Fruit fly (Drosophila melanogaster) whole organism, embryonic: ENCODE results near the gene Cpr78Cb.

Source experiments
- ATbp ChIP-seq: fragments of 200-800 bp; sonication (Bioruptor generic); optimal IDR thresholded peaks from 2 replicates; lab custom pipeline; 2017; ENCODE audit warnings: missing biosample characterization, mild to moderate bottlenecking, missing genetic modification characterization, missing genetic modification reagents
- Atf3 ChIP-seq: fragments of 200-800 bp; sonication (Bioruptor generic); optimal IDR thresholded peaks from 3 replicates; lab custom pipeline; 2016; ENCODE audit warnings: missing biosample characterization, missing genetic modification characterization
- BEAF-32 ChIP-seq: fragments of 200-800 bp; sonication (Bioruptor generic); optimal IDR thresholded peaks from 3 replicates; lab custom pipeline; 2017; ENCODE audit warnings: missing biosample characterization, missing genetic modification characterization, mild to moderate bottlenecking, moderate library complexity, missing genetic modification reagents
- Bgb ChIP-seq: fragments of 200-800 bp; sonication (Bioruptor generic); IDR thresholded peaks from 2 replicates; pipeline ENCODE4 v1.3.6; 2022; ENCODE audit warnings: missing biosample characterization, missing genetic modification characterization; ENCODE audit not compliant: partially characterized antibody
- CG10543 ChIP-seq: fragments of 200-800 bp; sonication (Bioruptor generic); optimal IDR thresholded peaks from 3 replicates; lab custom pipeline; 2017; ENCODE audit warnings: missing biosample characterization, mild to moderate bottlenecking, missing genetic modification characterization, moderate library complexity
- CG13894 ChIP-seq: fragments of 200-800 bp; sonication (Bioruptor generic); optimal IDR thresholded peaks from 3 replicates; lab custom pipeline; 2018; ENCODE audit warnings: missing biosample characterization, mild to moderate bottlenecking, missing genetic modification characterization, moderate library complexity
- CG1647 ChIP-seq: fragments of 200-800 bp; sonication (Bioruptor generic); optimal IDR thresholded peaks from 3 replicates; lab custom pipeline; 2016; ENCODE audit warnings: missing biosample characterization, missing genetic modification characterization
- CG17829 ChIP-seq: fragments of 200-800 bp; optimal IDR thresholded peaks from 2 replicates; lab custom pipeline; 2019; ENCODE audit warnings: missing biosample characterization, mild to moderate bottlenecking, missing genetic modification characterization, moderate library complexity
- CG2712 ChIP-seq: fragments of 200-800 bp; optimal IDR thresholded peaks from 3 replicates; lab custom pipeline; 2019; ENCODE audit warnings: missing biosample characterization, mild to moderate bottlenecking, missing genetic modification characterization, moderate library complexity
- CG30403 ChIP-seq: fragments of 200-800 bp; sonication (Bioruptor generic); optimal IDR thresholded peaks from 3 replicates; lab custom pipeline; 2016; ENCODE audit warnings: missing biosample characterization, missing genetic modification characterization
- CG32532 ChIP-seq: fragments of 200-800 bp; sonication (Bioruptor generic); IDR thresholded peaks from 2 replicates; pipeline ENCODE4 v1.3.6; 2022; ENCODE audit warnings: missing biosample characterization, missing genetic modification characterization
- CG33213 ChIP-seq: fragments of 200-800 bp; sonication (Bioruptor generic); optimal IDR thresholded peaks from 3 replicates; lab custom pipeline; 2016; ENCODE audit warnings: missing biosample characterization, missing genetic modification characterization
- CG3838 ChIP-seq: fragments of 200-800 bp; sonication (Bioruptor generic); optimal IDR thresholded peaks from 3 replicates; lab custom pipeline; 2016; ENCODE audit warnings: missing biosample characterization, missing genetic modification characterization
- CG4617 ChIP-seq: fragments of 200-800 bp; sonication (Bioruptor generic); optimal IDR thresholded peaks from 3 replicates; lab custom pipeline; 2016; ENCODE audit warnings: missing biosample characterization, missing genetic modification characterization, borderline replicate concordance
- CG4820 ChIP-seq: fragments of 200-800 bp; sonication (Bioruptor generic); optimal IDR thresholded peaks from 3 replicates; lab custom pipeline; 2016; ENCODE audit warnings: missing biosample characterization, missing genetic modification characterization
- CG6175 ChIP-seq: fragments of 200-800 bp; sonication (Bioruptor generic); IDR thresholded peaks from 3 replicates; pipeline ENCODE4 v1.3.6; 2022; ENCODE audit warnings: missing biosample characterization, missing genetic modification characterization
- CG6813 ChIP-seq: fragments of 200-800 bp; sonication (Bioruptor generic); optimal IDR thresholded peaks from 2 replicates; lab custom pipeline; 2017; ENCODE audit warnings: missing biosample characterization, missing genetic modification characterization, mild to moderate bottlenecking, moderate library complexity, missing genetic modification reagents
- CG8388 ChIP-seq: fragments of 200-800 bp; sonication (Bioruptor generic); optimal IDR thresholded peaks from 2 replicates; lab custom pipeline; 2019; ENCODE audit warnings: missing biosample characterization, mild to moderate bottlenecking, missing genetic modification characterization, moderate library complexity
- CrebB ChIP-seq: fragments of 200-800 bp; sonication (Bioruptor generic); optimal IDR thresholded peaks from 3 replicates; lab custom pipeline; 2018; ENCODE audit warnings: missing biosample characterization, mild to moderate bottlenecking, missing genetic modification characterization
- Dbx ChIP-seq: fragments of 200-800 bp; sonication (Bioruptor generic); IDR thresholded peaks from 3 replicates; pipeline ENCODE4 v1.3.6; 2022; ENCODE audit warnings: missing biosample characterization, missing genetic modification characterization
- Dip2 ChIP-seq: fragments of 200-800 bp; sonication (Bioruptor generic); IDR thresholded peaks from 2 replicates; pipeline ENCODE4 v1.3.6; 2022; ENCODE audit warnings: missing biosample characterization, missing genetic modification characterization
- E2f1 ChIP-seq: fragments of 200-800 bp; sonication (Bioruptor generic); IDR thresholded peaks from 2 replicates; pipeline ENCODE4 v1.3.6; 2022; ENCODE audit warnings: missing biosample characterization, missing genetic modification characterization
- ERR ChIP-seq: fragments of 200-800 bp; sonication (Bioruptor generic); optimal IDR thresholded peaks from 2 replicates; lab custom pipeline; 2016; ENCODE audit warnings: missing biosample characterization, missing genetic modification characterization
- Gsc ChIP-seq: fragments of 200-800 bp; sonication (Bioruptor generic); IDR thresholded peaks from 2 replicates; pipeline ENCODE4 v1.3.6; 2022; ENCODE audit warnings: missing biosample characterization, missing genetic modification characterization
- H15 ChIP-seq: fragments of 200-800 bp; sonication (Bioruptor generic); IDR thresholded peaks from 3 replicates; pipeline ENCODE4 v1.3.6; 2022; ENCODE audit warnings: missing biosample characterization, missing genetic modification characterization
- MTF-1 ChIP-seq: fragments of 200-800 bp; sonication (Bioruptor generic); optimal IDR thresholded peaks from 2 replicates; lab custom pipeline; 2018; ENCODE audit warnings: missing biosample characterization, mild to moderate bottlenecking, missing genetic modification characterization, borderline replicate concordance
- Myb ChIP-seq: fragments of 200-800 bp; sonication (Bioruptor generic); optimal IDR thresholded peaks from 2 replicates; lab custom pipeline; 2016; ENCODE audit warnings: missing biosample characterization, missing genetic modification characterization
- NfI ChIP-seq: fragments of 200-800 bp; sonication (Bioruptor generic); optimal IDR thresholded peaks from 3 replicates; lab custom pipeline; 2018; ENCODE audit warnings: missing biosample characterization, mild to moderate bottlenecking, missing genetic modification characterization, moderate library complexity
- Pdp1 ChIP-seq, 2 experiments: fragments of 200-800 bp; sonication (Bioruptor generic); optimal IDR thresholded peaks; 3 replicates each; lab custom pipeline; 2016; ENCODE audit warnings: missing biosample characterization in 2 of 2, missing genetic modification characterization in 2 of 2, mild to moderate bottlenecking in 1 of 2, moderate library complexity in 1 of 2
- Sry-δ ChIP-seq: fragments of 200-800 bp; sonication (Bioruptor generic); optimal IDR thresholded peaks from 2 replicates; lab custom pipeline; 2016; ENCODE audit warnings: missing biosample characterization, missing genetic modification characterization
- Usf ChIP-seq: fragments of 200-800 bp; sonication (Bioruptor generic); optimal IDR thresholded peaks from 2 replicates; lab custom pipeline; 2017; ENCODE audit warnings: missing genotype, missing biosample characterization, missing genetic modification characterization
- Xrp1 ChIP-seq: fragments of 200-800 bp; sonication (Bioruptor generic); IDR thresholded peaks from 2 replicates; pipeline ENCODE4 v1.3.6; 2022; ENCODE audit warnings: missing biosample characterization, missing genetic modification characterization
- ash1 ChIP-seq: fragments of 200-800 bp; sonication (Bioruptor generic); optimal IDR thresholded peaks from 2 replicates; lab custom pipeline; 2018; ENCODE audit warnings: missing biosample characterization, mild to moderate bottlenecking, missing genetic modification characterization
- bbx ChIP-seq: fragments of 200-800 bp; sonication (Bioruptor generic); IDR thresholded peaks from 2 replicates; pipeline ENCODE4 v1.3.6; 2022; ENCODE audit warnings: missing biosample characterization, missing genetic modification characterization; ENCODE audit not compliant: partially characterized antibody
- cg ChIP-seq: fragments of 200-800 bp; sonication (Bioruptor generic); optimal IDR thresholded peaks from 3 replicates; lab custom pipeline; 2019; ENCODE audit warnings: missing biosample characterization, mild to moderate bottlenecking, missing genetic modification characterization, moderate library complexity
- da ChIP-seq: fragments of 200-800 bp; sonication (Bioruptor generic); optimal IDR thresholded peaks from 2 replicates; lab custom pipeline; 2016; ENCODE audit warnings: missing biosample characterization, missing genetic modification characterization
- dpn ChIP-seq, 2 experiments: fragments of 200-800 bp; sonication (Bioruptor generic); optimal IDR thresholded peaks; 3 replicates each; lab custom pipeline; 2016; ENCODE audit warnings: missing biosample characterization in 2 of 2, missing genetic modification characterization in 2 of 2
- emc ChIP-seq: fragments of 200-800 bp; sonication (Bioruptor generic); optimal IDR thresholded peaks from 2 replicates; lab custom pipeline; 2016; ENCODE audit warnings: missing biosample characterization, missing genetic modification characterization
- fu2 ChIP-seq: fragments of 200-800 bp; sonication (Bioruptor generic); optimal IDR thresholded peaks from 2 replicates; lab custom pipeline; 2016; ENCODE audit warnings: missing biosample characterization, missing genetic modification characterization
- gt ChIP-seq: fragments of 200-800 bp; sonication (Bioruptor generic); IDR thresholded peaks from 2 replicates; pipeline ENCODE4 v1.3.6; 2022; ENCODE audit warnings: missing biosample characterization, missing genetic modification characterization
- lbe ChIP-seq: fragments of 200-800 bp; sonication (Bioruptor generic); optimal IDR thresholded peaks from 2 replicates; lab custom pipeline; 2016; ENCODE audit warnings: missing biosample characterization, mild to moderate bottlenecking, missing genetic modification characterization
- lmd ChIP-seq: fragments of 200-800 bp; sonication (Bioruptor generic); IDR thresholded peaks from 2 replicates; pipeline ENCODE4 v1.3.6; 2022; ENCODE audit warnings: missing biosample characterization, missing genetic modification characterization
- nerfin-1 ChIP-seq: fragments of 200-800 bp; sonication (Bioruptor generic); optimal IDR thresholded peaks from 3 replicates; lab custom pipeline; 2019; ENCODE audit warnings: missing biosample characterization, mild to moderate bottlenecking, missing genetic modification characterization, moderate library complexity
- oc ChIP-seq: fragments of 200-800 bp; sonication (Bioruptor generic); optimal IDR thresholded peaks from 2 replicates; lab custom pipeline; 2018; ENCODE audit warnings: missing biosample characterization, mild to moderate bottlenecking, missing genetic modification characterization, moderate library complexity
- p53 ChIP-seq: fragments of 200-800 bp; sonication (Bioruptor generic); optimal IDR thresholded peaks from 2 replicates; lab custom pipeline; 2016; ENCODE audit warnings: missing biosample characterization, missing genetic modification characterization
- pnt ChIP-seq: fragments of 200-800 bp; sonication (Bioruptor generic); optimal IDR thresholded peaks from 3 replicates; lab custom pipeline; 2016; ENCODE audit warnings: missing biosample characterization, missing genetic modification characterization
- rib ChIP-seq: fragments of 200-800 bp; sonication (Bioruptor generic); IDR thresholded peaks from 2 replicates; pipeline ENCODE4 v1.3.6; 2022; ENCODE audit warnings: missing biosample characterization, missing genetic modification characterization
- shn ChIP-seq: fragments of 200-800 bp; sonication (Bioruptor generic); optimal IDR thresholded peaks from 3 replicates; lab custom pipeline; 2016; ENCODE audit warnings: missing biosample characterization, missing genetic modification characterization
- slbo ChIP-seq: fragments of 200-800 bp; sonication (Bioruptor generic); IDR thresholded peaks from 2 replicates; pipeline ENCODE4 v1.3.6; 2022; ENCODE audit warnings: missing biosample characterization, missing genetic modification characterization
- vfl ChIP-seq: fragments of 200-800 bp; sonication (Bioruptor generic); optimal IDR thresholded peaks from 2 replicates; lab custom pipeline; 2016; ENCODE audit warnings: missing biosample characterization, missing genetic modification characterization

Cpr78Cb gene

DNA sequence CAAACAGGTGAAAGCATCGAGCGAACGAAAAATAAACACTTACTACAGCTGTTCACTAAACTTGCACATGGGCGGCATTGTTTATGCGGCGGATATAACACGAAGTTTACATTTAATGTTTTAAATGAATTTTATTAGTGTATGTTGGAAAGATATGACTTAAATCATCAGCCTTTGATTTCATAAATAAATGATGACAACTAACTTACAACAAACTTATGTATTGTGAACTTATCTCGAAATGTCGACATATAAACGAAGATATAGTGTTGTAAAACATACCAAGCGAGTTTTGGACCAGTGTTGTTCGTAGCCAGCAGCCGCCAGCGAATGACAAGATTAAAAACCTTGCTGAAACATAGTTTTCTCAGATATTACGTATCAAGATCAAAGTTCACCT lies 10.1 kb downstream of the Cpr78Cb start, which contains the start of the genes CG11309 and CG7632 (continued):
- peak; percentile 96 for TF ChIP-seq Usf (GFP tag; lab: Kevin White, UChicago)
- peak; percentile 89 for TF ChIP-seq Myb
- peak; percentile 96 for TF ChIP-seq lmd (GFP tag; lab: Robert Waterston, UW)
- TF ChIP-seq CG30403 (GFP tag; lab: Kevin White, UChicago), result peak; percentile 99
- TF ChIP-seq CG13894 (tag; lab: Kevin White, UChicago), result peak; percentile 99
- peak; percentile 97 for TF ChIP-seq Atf3 (GFP tag; lab: Kevin White, UChicago)
- peak; percentile 98 for TF ChIP-seq CG1647 (GFP tag; lab: Kevin White, UChicago)
- TF ChIP-seq gt (GFP tag; lab: Robert Waterston, UW), result peak; percentile 94
- TF ChIP-seq fu2 (GFP tag; lab: Kevin White, UChicago), result peak; percentile 97
- peak; percentile 41; the same call in 1 of the 2 replicates for TF ChIP-seq Bgb (GFP tag; lab: Robert Waterston, UW)
- TF ChIP-seq Pdp1 (GFP tag; optimal IDR thresholded peaks at IDR 0.05; lab: Kevin White, UChicago), result peak; percentile 98
- TF ChIP-seq Sry-δ, result peak; percentile 79
- TF ChIP-seq rib (GFP tag; lab: Robert Waterston, UW), result peak; percentile 98
- peak; percentile 100 for TF ChIP-seq CrebB (tag; lab: Kevin White, UChicago)
- TF ChIP-seq emc, result peak; percentile 96
- TF ChIP-seq CG2712 (tag; lab: Kevin White, UChicago), result peak; percentile 100
- TF ChIP-seq CG4617 (GFP tag; lab: Kevin White, UChicago), result peak; percentile 98
- TF ChIP-seq CG17829 (tag; lab: Kevin White, UChicago), result peak; percentile 100
- TF ChIP-seq Xrp1 (GFP tag; lab: Robert Waterston, UW), result peak; percentile 99
- TF ChIP-seq CG8388 (GFP tag; lab: Kevin White, UChicago), result peak; percentile 100
- TF ChIP-seq slbo (GFP tag; lab: Robert Waterston, UW), result peak; percentile 94
- peak; percentile 100 for TF ChIP-seq CG4820
- TF ChIP-seq CG10543, result peak; percentile 100
- TF ChIP-seq MTF-1 (GFP tag; lab: Kevin White, UChicago), result peak; percentile 99
- TF ChIP-seq dpn (GFP tag; optimal IDR thresholded peaks at IDR 0.05; lab: Kevin White, UChicago), result peak; percentile 98 to 99
- peak; percentile 96 for TF ChIP-seq H15 (GFP tag; lab: Robert Waterston, UW)
- TF ChIP-seq Dbx (GFP tag; lab: Robert Waterston, UW), result peak; percentile 98
- peak; percentile 99 for TF ChIP-seq oc (tag; lab: Kevin White, UChicago)
- TF ChIP-seq ATbp (GFP tag; lab: Kevin White, UChicago), result peak; percentile 99
- TF ChIP-seq cg (GFP tag; lab: Kevin White, UChicago), result peak; percentile 29
- peak; percentile 95 for TF ChIP-seq p53 (GFP tag; lab: Kevin White, UChicago)
- no peak for TF ChIP-seq Dip2 (GFP tag; lab: Robert Waterston, UW)
- peak; percentile 97 for TF ChIP-seq E2f1 (GFP tag; lab: Robert Waterston, UW)
- TF ChIP-seq ash1, result peak; percentile 98
- TF ChIP-seq lbe (GFP tag; lab: Kevin White, UChicago), result peak; percentile 99
- TF ChIP-seq BEAF-32 (GFP tag; lab: Kevin White, UChicago), result peak; percentile 41
- peak; percentile 61; the same call in 1 of the 2 replicates for TF ChIP-seq Gsc (GFP tag; lab: Robert Waterston, UW)
- TF ChIP-seq CG32532, result peak; percentile 98
- peak; percentile 100 for TF ChIP-seq nerfin-1 (tag; lab: Kevin White, UChicago)
- TF ChIP-seq CG6813 (GFP tag; lab: Kevin White, UChicago), result peak; percentile 99
- TF ChIP-seq pnt, result peak; percentile 97
- TF ChIP-seq da, result peak; percentile 98
- peak; percentile 99 for TF ChIP-seq CG33213 (GFP tag; lab: Kevin White, UChicago)
- TF ChIP-seq NfI, result peak; percentile 99
- peak; percentile 93 for TF ChIP-seq CG6175 (GFP tag; lab: Robert Waterston, UW)
- TF ChIP-seq ERR (GFP tag; lab: Kevin White, UChicago), result peak; percentile 98
- peak; percentile 98 for TF ChIP-seq vfl (GFP tag; lab: Kevin White, UChicago)
- TF ChIP-seq bbx, result peak; percentile 25; the same call in 1 of the 2 replicates
- peak; percentile 96 for TF ChIP-seq CG3838 (GFP tag; lab: Kevin White, UChicago)
- peak; percentile 95 for TF ChIP-seq shn (GFP tag; lab: Kevin White, UChicago)
